Worm (Caenorhabditis elegans): ENCODE data around the gene K04C1.3.

- TF ChIP-seq him-1 (tag; optimal IDR thresholded peaks at IDR 0.05) (no peak), dao-5 (tag; optimal IDR thresholded peaks at IDR 0.05) (no peak)
Measured at ce11 chrX:14292632-14293031, 49.4 kb upstream of the K04C1.3 start.

Measured in whole organism, L4/young adult.